Fruit fly (Drosophila melanogaster): ENCODE measurements around the gene Acp95EF.

The Acp95EF gene

DNA sequence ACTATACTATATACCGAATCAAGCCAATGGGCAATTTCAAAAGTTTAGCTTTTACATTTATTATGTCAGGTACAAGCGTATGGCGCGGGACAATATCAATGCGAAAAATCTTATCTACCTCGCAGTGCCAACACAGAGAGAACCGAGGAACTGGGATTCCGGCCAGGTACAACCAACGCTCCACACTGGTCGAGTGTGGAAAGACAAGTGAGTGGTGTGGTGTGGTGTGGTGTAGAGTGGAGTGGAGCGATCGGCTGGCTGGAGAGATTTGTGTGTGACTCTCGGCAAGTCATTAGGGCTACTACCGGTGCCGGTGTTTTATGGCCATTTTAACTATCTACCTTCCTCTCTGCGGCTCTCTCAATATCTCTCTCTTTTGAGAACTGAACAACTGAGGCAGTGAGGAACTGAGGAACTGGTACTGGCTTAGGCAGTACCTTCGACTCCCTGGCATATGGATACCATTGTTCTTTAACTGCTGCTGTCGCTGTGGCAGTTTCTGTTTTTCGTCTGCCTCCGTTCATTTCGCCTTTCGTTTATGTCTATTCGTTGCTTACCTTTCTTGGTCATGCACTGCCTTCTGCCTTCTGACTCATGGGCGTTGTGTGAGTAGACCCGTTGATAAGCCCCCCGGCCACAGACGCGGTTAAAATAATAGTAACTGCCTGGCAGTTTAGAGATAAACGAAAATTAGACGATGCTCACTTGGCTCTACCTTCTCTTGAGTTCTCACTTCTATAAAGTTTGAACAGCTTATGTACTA is 30.7 kb downstream of the Acp95EF start (continued):
- TF ChIP-seq CG6683 (GFP tag; optimal IDR thresholded peaks at IDR 0.05) (peak; percentile 77), Bgb (GFP tag; IDR thresholded peaks at IDR 0.05; ENCODE audit: partially characterized antibody) (no peak), CG1024 (GFP tag; IDR thresholded peaks at IDR 0.05) (peak; percentile 73), CG15073 (GFP tag; optimal IDR thresholded peaks at IDR 0.05) (peak; percentile 84), CG34422 (GFP tag; IDR thresholded peaks at IDR 0.05) (peak; percentile 85), Mrtf (GFP tag; IDR thresholded peaks at IDR 0.05) (peak; percentile 88), CG8290 (GFP tag; optimal IDR thresholded peaks at IDR 0.05) (no peak), CG8290 (tag; optimal IDR thresholded peaks at IDR 0.05) (peak; percentile 52 to 98), abd-A (tag; optimal IDR thresholded peaks at IDR 0.05) (no peak), Sry-β (GFP tag; optimal IDR thresholded peaks at IDR 0.05) (peak; percentile 37), CG11695 (GFP tag; IDR thresholded peaks at IDR 0.05) (peak; percentile 87), zfh2 (GFP tag; optimal IDR thresholded peaks at IDR 0.05) (peak; percentile 95), MBD-R2 (GFP tag; IDR thresholded peaks at IDR 0.05) (peak; percentile 80), Jarid2 (GFP tag; optimal IDR thresholded peaks at IDR 0.05) (peak; percentile 45), CG3726 (GFP tag; IDR thresholded peaks at IDR 0.05) (peak; percentile 80; the same call in 2 of the 3 replicates), Fer2 (tag; optimal IDR thresholded peaks at IDR 0.05) (peak; percentile 71), ash1 (GFP tag; optimal IDR thresholded peaks at IDR 0.05) (peak; percentile 76), CG8924 (tag; optimal IDR thresholded peaks at IDR 0.05) (peak; percentile 93), unc-4 (GFP tag; IDR thresholded peaks at IDR 0.05; ENCODE audit: partially characterized antibody) (peak; percentile 39), chn (GFP tag; optimal IDR thresholded peaks at IDR 0.05) (peak; percentile 87), CG15011 (GFP tag; optimal IDR thresholded peaks at IDR 0.05) (peak; percentile 84), CG8478 (optimal IDR thresholded peaks at IDR 0.05) (no peak), CG32767 (GFP tag; IDR thresholded peaks at IDR 0.05) (peak; percentile 83), CG15479 (GFP tag; optimal IDR thresholded peaks at IDR 0.05) (peak; percentile 48), ab (GFP tag; optimal IDR thresholded peaks at IDR 0.05) (peak; percentile 82), gem (tag; optimal IDR thresholded peaks at IDR 0.05) (peak; percentile 93), Kr (GFP tag; optimal IDR thresholded peaks at IDR 0.05) (peak; percentile 53), CG9215 (GFP tag; IDR thresholded peaks at IDR 0.05) (peak; percentile 72), ken (GFP tag; IDR thresholded peaks at IDR 0.05) (peak; percentile 66), Usf (GFP tag; optimal IDR thresholded peaks at IDR 0.05) (peak; percentile 92), CG14014 (GFP tag; IDR thresholded peaks at IDR 0.05) (peak; percentile 88), CG5180 (GFP tag; optimal IDR thresholded peaks at IDR 0.05) (peak; percentile 73), CG2202 (tag; optimal IDR thresholded peaks at IDR 0.05) (peak; percentile 60), Dp (GFP tag; optimal IDR thresholded peaks at IDR 0.05) (no peak), pros (GFP tag; optimal IDR thresholded peaks at IDR 0.05) (peak; percentile 53), Sry-δ (GFP tag; optimal IDR thresholded peaks at IDR 0.05) (peak; percentile 49), salm (tag; optimal IDR thresholded peaks at IDR 0.05) (peak; percentile 72), fu2 (GFP tag; optimal IDR thresholded peaks at IDR 0.05) (peak; percentile 86), fru (optimal IDR thresholded peaks at IDR 0.05) (no peak), CG17829 (tag; optimal IDR thresholded peaks at IDR 0.05) (peak; percentile 82), CG7963 (GFP tag; IDR thresholded peaks at IDR 0.05; ENCODE audit: partially characterized antibody) (no peak), CG11560 (tag; IDR thresholded peaks at IDR 0.05) (peak; percentile 70), CG9932 (GFP tag; IDR thresholded peaks at IDR 0.05) (peak; percentile 88), CG30020 (tag; optimal IDR thresholded peaks at IDR 0.05) (peak; percentile 30), Aef1 (GFP tag; IDR thresholded peaks at IDR 0.05) (peak; percentile 73), Bteb2 (GFP tag; optimal IDR thresholded peaks at IDR 0.05) (peak; percentile 86), prd (optimal IDR thresholded peaks at IDR 0.05) (no peak), prd (GFP tag; IDR thresholded peaks at IDR 0.05) (peak; percentile 94), CG1233 (GFP tag; optimal IDR thresholded peaks at IDR 0.05) (peak; percentile 88), CG11247 (GFP tag; IDR thresholded peaks at IDR 0.05) (peak; percentile 87), Dip2 (GFP tag; IDR thresholded peaks at IDR 0.05) (no peak)

All from whole organism, embryonic.